Worm (Caenorhabditis elegans) whole organism, L1 larva: ENCODE results near the gene sra-6.

Experiments used
- efl-3 ChIP-seq: fragments of 200-800 bp; sonication (Bioruptor generic); optimal IDR thresholded peaks from 2 replicates; lab custom pipeline; 2018; ENCODE audit warnings: mild to moderate bottlenecking, missing genetic modification characterization, missing compliant biosample characterization
- ets-5 ChIP-seq: fragments of 200-800 bp; sonication (Bioruptor generic); IDR thresholded peaks from 2 replicates; pipeline ENCODE4 v1.3.6; 2022; ENCODE audit warnings: missing genetic modification characterization, missing compliant biosample characterization
- lin-15B ChIP-seq: fragments of 150-350 bp; sonication (generic microtip); optimal IDR thresholded peaks from 3 replicates; lab custom pipeline; 2014; ENCODE audit warnings: missing biosample characterization, missing genetic modification characterization

DNA sequence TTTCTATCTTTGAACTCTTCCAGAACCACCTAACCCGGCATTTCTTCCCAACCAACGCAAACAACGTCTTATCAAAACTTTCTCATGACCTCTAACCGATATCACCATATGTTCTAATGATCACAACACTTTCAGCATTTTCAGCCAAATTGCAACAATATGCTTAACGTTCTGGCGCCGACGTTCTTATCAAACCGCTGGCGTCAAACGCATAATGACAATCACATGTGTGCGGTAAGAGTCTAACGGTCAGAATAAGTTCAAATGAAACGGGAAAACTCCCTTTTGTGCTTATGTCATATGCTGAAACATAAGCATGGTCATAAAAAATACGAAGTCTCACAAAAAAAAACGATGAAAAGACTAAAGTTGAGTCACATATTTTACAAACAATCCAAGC, 49.7 kb downstream of the sra-6 start:
- TF ChIP-seq lin-15B, result no peak
- TF ChIP-seq efl-3 (GFP tag; lab: Kevin White, UChicago), result no peak
- TF ChIP-seq ets-5, result no peak
